Worm (Caenorhabditis elegans) whole organism, L2 larva: Measurements from ENCODE around the gene clec-167.

Experiments used
- C34F6.9 ChIP-seq: fragments of 150-350 bp; optimal IDR thresholded peaks from 2 replicates; lab custom pipeline; 2014; ENCODE audit warnings: missing biosample characterization, missing genetic modification characterization
- Y55F3AM.14 ChIP-seq: fragments of 200-800 bp; sonication (Bioruptor generic); optimal IDR thresholded peaks from 2 replicates; lab custom pipeline; 2018; ENCODE audit warnings: mild to moderate bottlenecking, missing genetic modification characterization, missing compliant biosample characterization
- blmp-1 ChIP-seq: sonication (generic microtip); optimal IDR thresholded peaks from 2 replicates; lab custom pipeline; 2017; ENCODE audit warnings: missing genetic modification characterization, mild to moderate bottlenecking, missing compliant biosample characterization, antibody characterized with exemption, moderate library complexity; ENCODE audit not compliant: insufficient read depth
- dmd-4 ChIP-seq: sonication (generic microtip); optimal IDR thresholded peaks from 2 replicates; lab custom pipeline; 2017; ENCODE audit warnings: missing biosample characterization, missing genetic modification characterization
- egl-27 ChIP-seq: sonication (generic microtip); optimal IDR thresholded peaks from 3 replicates; lab custom pipeline; 2017; ENCODE audit warnings: missing biosample characterization, missing genetic modification reagents, missing genetic modification characterization
- nhr-129 ChIP-seq: fragments of 150-350 bp; optimal IDR thresholded peaks from 2 replicates; lab custom pipeline; 2014; ENCODE audit warnings: missing biosample characterization, missing genetic modification characterization
- peb-1 ChIP-seq: fragments of 150-350 bp; optimal IDR thresholded peaks from 2 replicates; lab custom pipeline; 2014; ENCODE audit warnings: missing biosample characterization, missing genetic modification characterization
- sma-9 ChIP-seq, 2 experiments: fragments of 150-350 bp in 1 of 2; sonication (generic microtip) in 1 of 2; optimal IDR thresholded peaks; 2 replicates each; lab custom pipeline; 2014 to 2016; ENCODE audit warnings: missing genetic modification characterization in 2 of 2, mild to moderate bottlenecking in 1 of 2, missing biosample characterization in 1 of 2, missing compliant biosample characterization in 1 of 2, missing genetic modification reagents in 1 of 2, moderate library complexity in 1 of 2

clec-167 gene

DNA sequence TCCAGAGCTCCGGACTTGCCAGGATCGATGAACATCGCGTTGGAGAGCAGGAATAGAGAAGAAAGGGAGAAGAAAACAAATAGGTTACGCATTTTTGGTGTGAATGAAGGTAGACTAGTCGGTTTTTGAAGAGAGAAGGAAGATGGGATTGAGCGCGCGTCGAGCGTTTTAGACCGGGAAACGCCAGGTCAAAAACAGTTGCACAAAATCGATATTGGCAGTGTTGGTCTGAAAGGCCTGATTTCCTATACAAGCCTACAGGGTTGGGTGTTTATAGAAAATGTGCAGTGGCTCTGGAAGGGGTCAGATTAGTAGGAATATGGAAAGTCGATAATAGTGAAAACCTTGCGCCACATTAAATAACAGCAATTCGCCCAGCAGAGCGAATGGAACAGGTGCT lies 50.7 kb downstream of the clec-167 start, which contains the start of gene dsl-2:
TSS of gene dsl-2 (minus strand) at position 101 of the 400 bp plus-strand sequence.
- TF ChIP-seq blmp-1 (tag; lab: Kevin White, UChicago) (no peak), nhr-129 (tag; lab: Kevin White, UChicago) (no peak), egl-27 (tag; lab: Kevin White, UChicago) (no peak), C34F6.9 (no peak), Y55F3AM.14 (no peak), dmd-4 (tag; lab: Kevin White, UChicago) (no peak), peb-1 (tag; lab: Kevin White, UChicago) (no peak), sma-9 (GFP tag; optimal IDR thresholded peaks at IDR 0.05; lab: Kevin White, UChicago) (no peak), sma-9 (tag; optimal IDR thresholded peaks at IDR 0.05; lab: Kevin White, UChicago) (no peak)
